Fruit fly (Drosophila melanogaster): Measurements from ENCODE around the gene CG34164.

Gene CG34164

dm6 chr2L:12010100-12010876 lies 45.9 kb upstream of the CG34164 start (continued):
- TF ChIP-seq gro (GFP tag; optimal IDR thresholded peaks at IDR 0.05) (peak; percentile 53), CG8359 (GFP tag; optimal IDR thresholded peaks at IDR 0.05; ENCODE audit: borderline replicate concordance) (peak; percentile 34), cwo (GFP tag; optimal IDR thresholded peaks at IDR 0.05) (peak; percentile 84), ac (GFP tag; optimal IDR thresholded peaks at IDR 0.05) (peak; percentile 14), CG4730 (GFP tag; IDR thresholded peaks at IDR 0.05) (no peak), ewg (GFP tag; optimal IDR thresholded peaks at IDR 0.05) (peak; percentile 7), CG8290 (GFP tag; optimal IDR thresholded peaks at IDR 0.05) (no peak), CG8290 (tag; optimal IDR thresholded peaks at IDR 0.05) (peak; percentile 20 to 77), ab (GFP tag; optimal IDR thresholded peaks at IDR 0.05) (peak; percentile 84), Sry-β (GFP tag; optimal IDR thresholded peaks at IDR 0.05) (peak; percentile 36), Hey (tag; optimal IDR thresholded peaks at IDR 0.05) (peak; percentile 34), pzg (GFP tag; optimal IDR thresholded peaks at IDR 0.05) (peak; percentile 5), Chrac-16 (GFP tag; optimal IDR thresholded peaks at IDR 0.05) (no peak), CG34376 (GFP tag; optimal IDR thresholded peaks at IDR 0.05) (peak; percentile 98), Nf-YC (tag; optimal IDR thresholded peaks at IDR 0.05) (peak; percentile 100), CG17612 (GFP tag; IDR thresholded peaks at IDR 0.05) (no peak), Fer1 (GFP tag; optimal IDR thresholded peaks at IDR 0.05) (peak; percentile 60), zf30C (GFP tag; optimal IDR thresholded peaks at IDR 0.05) (no peak), Kr (GFP tag; optimal IDR thresholded peaks at IDR 0.05) (peak; percentile 13), Ets65A (GFP tag) (no peak), Lhr (GFP tag; optimal IDR thresholded peaks at IDR 0.05) (peak; percentile 98), MBD-R2 (GFP tag; IDR thresholded peaks at IDR 0.05) (no peak), CG2712 (tag; optimal IDR thresholded peaks at IDR 0.05) (peak; percentile 2), CG8924 (tag; optimal IDR thresholded peaks at IDR 0.05) (peak; percentile 67), Side (GFP tag; optimal IDR thresholded peaks at IDR 0.05) (peak; percentile 56), trem (tag; optimal IDR thresholded peaks at IDR 0.05) (peak; percentile 15), D (optimal IDR thresholded peaks at IDR 0.05) (peak; percentile 91), D (GFP tag; optimal IDR thresholded peaks at IDR 0.05) (peak; percentile 8), so (GFP tag; IDR thresholded peaks at IDR 0.05) (no peak), CG13894 (tag; optimal IDR thresholded peaks at IDR 0.05) (peak; percentile 89), fu2 (GFP tag; optimal IDR thresholded peaks at IDR 0.05) (no peak), unpg (GFP tag; optimal IDR thresholded peaks at IDR 0.05) (no peak), nmo (GFP tag; optimal IDR thresholded peaks at IDR 0.05) (peak; percentile 13), CG3838 (GFP tag; optimal IDR thresholded peaks at IDR 0.05) (peak; percentile 98), CG12391 (tag; optimal IDR thresholded peaks at IDR 0.05) (peak; percentile 0)

- TF ChIP-seq CG1603 (tag; optimal IDR thresholded peaks at IDR 0.05), result peak; percentile 92
- no peak for TF ChIP-seq gce (GFP tag; IDR thresholded peaks at IDR 0.05)
- peak; percentile 45 for TF ChIP-seq sug (tag; optimal IDR thresholded peaks at IDR 0.05)
- peak; percentile 85 for TF ChIP-seq tin (GFP tag; optimal IDR thresholded peaks at IDR 0.05)
- no peak for TF ChIP-seq CG6791 (GFP tag; IDR thresholded peaks at IDR 0.05; ENCODE audit: partially characterized antibody)
- peak; percentile 85 for TF ChIP-seq slou (GFP tag; optimal IDR thresholded peaks at IDR 0.05)
- TF ChIP-seq otp (GFP tag; IDR thresholded peaks at IDR 0.05), result no peak
- TF ChIP-seq Hey (tag; optimal IDR thresholded peaks at IDR 0.05), result peak; percentile 66
- TF ChIP-seq cato (GFP tag; optimal IDR thresholded peaks at IDR 0.05; ENCODE audit: borderline replicate concordance), result peak; percentile 70
- peak; percentile 95 for TF ChIP-seq NfI (GFP tag; optimal IDR thresholded peaks at IDR 0.05)
- TF ChIP-seq CG16815 (GFP tag; optimal IDR thresholded peaks at IDR 0.05), result peak; percentile 89
- peak; percentile 0 to 57 for TF ChIP-seq insv (GFP tag; optimal IDR thresholded peaks at IDR 0.05)
- no peak for TF ChIP-seq CG4730 (GFP tag; IDR thresholded peaks at IDR 0.05)
- TF ChIP-seq Ets65A (GFP tag), result peak; percentile 93
- TF ChIP-seq CG10654 (GFP tag; optimal IDR thresholded peaks at IDR 0.05), result peak; percentile 90
- TF ChIP-seq HmgZ (tag; optimal IDR thresholded peaks at IDR 0.05), result peak; percentile 89
- TF ChIP-seq CG1602 (GFP tag; optimal IDR thresholded peaks at IDR 0.05), result peak; percentile 90
These were observed 45.1 kb upstream of the CG34164 start for dm6 chr2L:12010877-12011666.
